Fruit fly (Drosophila melanogaster): Measurements from ENCODE around the gene CG7276.

CG7276 gene

dm6 chr3L:15519492-15519891 lies 21.5 kb downstream of the CG7276 start, which contains the start of gene mex1:
Gene mex1 (minus strand): TSS chr3L:15519592.
- TF ChIP-seq CG17806 (tag; optimal IDR thresholded peaks at IDR 0.05) (no peak), CG8159 (tag; optimal IDR thresholded peaks at IDR 0.05) (no peak), CG32121 (GFP tag; IDR thresholded peaks at IDR 0.05) (no peak), Snoo (tag; optimal IDR thresholded peaks at IDR 0.05) (no peak), rn (GFP tag; IDR thresholded peaks at IDR 0.05) (no peak), CG15710 (tag; optimal IDR thresholded peaks at IDR 0.05) (no peak), Pif1B (GFP tag; optimal IDR thresholded peaks at IDR 0.05) (no peak), CG4496 (GFP tag; IDR thresholded peaks at IDR 0.05) (no peak), gl (tag; optimal IDR thresholded peaks at IDR 0.05) (no peak), CG10348 (GFP tag; IDR thresholded peaks at IDR 0.05) (no peak)

- TF ChIP-seq Pif1B (GFP tag; optimal IDR thresholded peaks at IDR 0.05) (no peak), CG4496 (GFP tag; IDR thresholded peaks at IDR 0.05) (no peak), Pif1A (GFP tag; optimal IDR thresholded peaks at IDR 0.05) (no peak), CG9948 (tag; optimal IDR thresholded peaks at IDR 0.05) (no peak), CG10348 (GFP tag; IDR thresholded peaks at IDR 0.05) (no peak)
Measured at dm6 chr3L:15519920-15520319, 21.9 kb downstream of the CG7276 start.

- TF ChIP-seq CG9948 (tag; optimal IDR thresholded peaks at IDR 0.05), result no peak
- TF ChIP-seq D1 (tag; optimal IDR thresholded peaks at IDR 0.05), result no peak
- no peak for TF ChIP-seq CG15710 (tag; optimal IDR thresholded peaks at IDR 0.05)
- no peak for TF ChIP-seq CG8159 (tag; optimal IDR thresholded peaks at IDR 0.05)
- TF ChIP-seq Pif1B (GFP tag; optimal IDR thresholded peaks at IDR 0.05), result no peak
- TF ChIP-seq CG8301 (tag; optimal IDR thresholded peaks at IDR 0.05), result no peak
- TF ChIP-seq CG17806 (tag; optimal IDR thresholded peaks at IDR 0.05), result no peak
- no peak for TF ChIP-seq CG14655 (GFP tag; optimal IDR thresholded peaks at IDR 0.05)
- TF ChIP-seq gl (tag; optimal IDR thresholded peaks at IDR 0.05), result no peak
- TF ChIP-seq CG12605 (GFP tag; IDR thresholded peaks at IDR 0.05), result no peak
- no peak for TF ChIP-seq CG32121 (GFP tag; IDR thresholded peaks at IDR 0.05)
- no peak for TF ChIP-seq Ets98B (GFP tag; IDR thresholded peaks at IDR 0.05)
Measured at dm6 chr3L:15520320-15520719, 22.3 kb downstream of the CG7276 start, which contains the start of gene yellow-k. Gene yellow-k (plus strand): TSS chr3L:15520620.

dm6 chr3L:15523806-15524346 lies 25.9 kb downstream of the CG7276 start, which contains the start of gene CG7945:
Gene CG7945 (minus strand): TSS chr3L:15524137.
- no peak for TF ChIP-seq CG17806 (tag; optimal IDR thresholded peaks at IDR 0.05)
- TF ChIP-seq CG8159 (tag; optimal IDR thresholded peaks at IDR 0.05), result no peak
- no peak for TF ChIP-seq fd96Ca (GFP tag; IDR thresholded peaks at IDR 0.05)
- TF ChIP-seq CG15710 (tag; optimal IDR thresholded peaks at IDR 0.05), result no peak
- no peak for TF ChIP-seq CG32121 (GFP tag; IDR thresholded peaks at IDR 0.05)
- no peak for TF ChIP-seq Pif1B (GFP tag; optimal IDR thresholded peaks at IDR 0.05)
- TF ChIP-seq CG8301 (tag; optimal IDR thresholded peaks at IDR 0.05), result no peak
- no peak for TF ChIP-seq CG12605 (GFP tag; IDR thresholded peaks at IDR 0.05)
- no peak for TF ChIP-seq CG13204 (GFP tag; optimal IDR thresholded peaks at IDR 0.05)
- TF ChIP-seq gl (tag; optimal IDR thresholded peaks at IDR 0.05), result no peak
- TF ChIP-seq CG9948 (tag; optimal IDR thresholded peaks at IDR 0.05), result no peak
- TF ChIP-seq CG10348 (GFP tag; IDR thresholded peaks at IDR 0.05), result no peak
- TF ChIP-seq D1 (tag; optimal IDR thresholded peaks at IDR 0.05), result no peak
- no peak for TF ChIP-seq CG4496 (GFP tag; IDR thresholded peaks at IDR 0.05)
- TF ChIP-seq Ets98B (GFP tag; IDR thresholded peaks at IDR 0.05), result no peak
- TF ChIP-seq Pif1A (GFP tag; optimal IDR thresholded peaks at IDR 0.05), result no peak
- TF ChIP-seq EcR (GFP tag; optimal IDR thresholded peaks at IDR 0.05), result no peak
- TF ChIP-seq CG14655 (GFP tag; optimal IDR thresholded peaks at IDR 0.05), result no peak
- TF ChIP-seq CG34367 (tag; optimal IDR thresholded peaks at IDR 0.05), result no peak

dm6 chr3L:15525153-15525552 lies 27.2 kb downstream of the CG7276 start, which contains the start of gene CG33986:
Gene CG33986 (minus strand): TSS chr3L:15525253.
- TF ChIP-seq CG32121 (GFP tag; IDR thresholded peaks at IDR 0.05) (no peak), D1 (tag; optimal IDR thresholded peaks at IDR 0.05) (no peak), rn (GFP tag; IDR thresholded peaks at IDR 0.05) (no peak), CG9948 (tag; optimal IDR thresholded peaks at IDR 0.05) (no peak)

- no peak for TF ChIP-seq Pif1B (GFP tag; optimal IDR thresholded peaks at IDR 0.05)
- no peak for TF ChIP-seq gl (tag; optimal IDR thresholded peaks at IDR 0.05)
- TF ChIP-seq EcR (GFP tag; optimal IDR thresholded peaks at IDR 0.05), result no peak
- no peak for TF ChIP-seq Ets98B (GFP tag; IDR thresholded peaks at IDR 0.05)
- no peak for TF ChIP-seq CG12605 (GFP tag; IDR thresholded peaks at IDR 0.05)
- TF ChIP-seq CG32121 (GFP tag; IDR thresholded peaks at IDR 0.05), result no peak
- no peak for TF ChIP-seq CG34367 (tag; optimal IDR thresholded peaks at IDR 0.05)
- TF ChIP-seq CG15710 (tag; optimal IDR thresholded peaks at IDR 0.05), result no peak
- TF ChIP-seq rn (GFP tag; IDR thresholded peaks at IDR 0.05), result no peak
- no peak for TF ChIP-seq CG9948 (tag; optimal IDR thresholded peaks at IDR 0.05)
- no peak for TF ChIP-seq Pif1A (GFP tag; optimal IDR thresholded peaks at IDR 0.05)
- TF ChIP-seq CG8159 (tag; optimal IDR thresholded peaks at IDR 0.05), result no peak
- TF ChIP-seq Snoo (tag; optimal IDR thresholded peaks at IDR 0.05), result no peak
- TF ChIP-seq CG17806 (tag; optimal IDR thresholded peaks at IDR 0.05), result no peak
- no peak for TF ChIP-seq CG10348 (GFP tag; IDR thresholded peaks at IDR 0.05)
- no peak for TF ChIP-seq CG13204 (GFP tag; optimal IDR thresholded peaks at IDR 0.05)
- TF ChIP-seq CG14655 (GFP tag; optimal IDR thresholded peaks at IDR 0.05), result no peak
- TF ChIP-seq fd96Ca (GFP tag; IDR thresholded peaks at IDR 0.05), result no peak
- TF ChIP-seq CG4496 (GFP tag; IDR thresholded peaks at IDR 0.05), result no peak
Measured at dm6 chr3L:15526712-15527111, 28.7 kb downstream of the CG7276 start, which contains the start of gene CG33985. Gene CG33985 (minus strand): TSS chr3L:15526812.
